2 fruit fly cellular contexts compared by ENCODE assay signal in genomic region chr3L:2441831-2442230, dm6.
TF ChIP-seq lines count a peak whose summit lies in the region.

No protein-coding gene starts in this region.

- TF ChIP-seq CTCF in whole organism, embryonic (GFP tag; optimal IDR thresholded peaks at IDR 0.05; lab: Kevin White, UChicago): no peak

TF ChIP-seq in whole organism, embryonic, 481 proteins besides CTCF, POLR2A, EP300 and RAD21:
- TF ChIP-seq ash1 (GFP tag; optimal IDR thresholded peaks at IDR 0.05; lab: Kevin White, UChicago): no peak
- TF ChIP-seq CG4854 (GFP tag; optimal IDR thresholded peaks at IDR 0.05; lab: Kevin White, UChicago): no peak
- no peak for TF ChIP-seq inv (GFP tag; IDR thresholded peaks at IDR 0.05; lab: Robert Waterston, UW; ENCODE audit: partially characterized antibody)
- TF ChIP-seq exex (tag; optimal IDR thresholded peaks at IDR 0.05; lab: Kevin White, UChicago): peak; percentile 66
- peak; percentile 63 for TF ChIP-seq grn (GFP tag; optimal IDR thresholded peaks at IDR 0.05; lab: Kevin White, UChicago)
- TF ChIP-seq cg (GFP tag; optimal IDR thresholded peaks at IDR 0.05; lab: Kevin White, UChicago): no peak
- peak; percentile 45; the same call in 1 of the 2 replicates for TF ChIP-seq sens-2 (GFP tag; IDR thresholded peaks at IDR 0.05; lab: Robert Waterston, UW)
- TF ChIP-seq CG7556 (GFP tag; optimal IDR thresholded peaks at IDR 0.05; lab: Kevin White, UChicago): no peak
- TF ChIP-seq sd (tag; optimal IDR thresholded peaks at IDR 0.05; lab: Kevin White, UChicago): peak; percentile 28
- TF ChIP-seq CG33557 (GFP tag; optimal IDR thresholded peaks at IDR 0.05; lab: Kevin White, UChicago): peak; percentile 6
- TF ChIP-seq Asciz (GFP tag; optimal IDR thresholded peaks at IDR 0.05; lab: Kevin White, UChicago): peak; percentile 1

TF ChIP-seq in whole organism, prepupa, 60 proteins besides CTCF, POLR2A, EP300 and RAD21:
- peak; percentile 13 for TF ChIP-seq fkh (GFP tag; optimal IDR thresholded peaks at IDR 0.05; lab: Kevin White, UChicago)
- TF ChIP-seq CG32006 (GFP tag; optimal IDR thresholded peaks at IDR 0.05; lab: Kevin White, UChicago): no peak
- TF ChIP-seq dac (GFP tag; optimal IDR thresholded peaks at IDR 0.05; lab: Kevin White, UChicago): no peak
- no peak for TF ChIP-seq ss (GFP tag; optimal IDR thresholded peaks at IDR 0.05; lab: Kevin White, UChicago)
- no peak for TF ChIP-seq CG11294 (GFP tag; IDR thresholded peaks at IDR 0.05; lab: Robert Waterston, UW)
- no peak for TF ChIP-seq Sox15 (GFP tag; optimal IDR thresholded peaks at IDR 0.05; lab: Kevin White, UChicago)
- TF ChIP-seq vri (GFP tag; optimal IDR thresholded peaks at IDR 0.05; lab: Kevin White, UChicago): peak; percentile 22
